Fruit fly (Drosophila melanogaster) whole organism: ENCODE data around the gene Ekar.

Experiments used
- CG8478 ChIP-seq: fragments of >200 bp; optimal IDR thresholded peaks from 2 replicates; lab custom pipeline; 2018; ENCODE audit warnings: inconsistent platforms
- Dll ChIP-seq: fragments of >200 bp; optimal IDR thresholded peaks from 2 replicates; lab custom pipeline; 2017
- EcR ChIP-seq, 2 experiments: fragments of >200 bp; optimal IDR thresholded peaks; 2 replicates each; lab custom pipeline; 2017; ENCODE audit warnings: missing biosample characterization in 2 of 2, missing genetic modification characterization in 2 of 2, missing genetic modification reagents in 2 of 2
- pan ChIP-seq: fragments of >200 bp; optimal IDR thresholded peaks from 2 replicates; lab custom pipeline; 2017
- psq ChIP-seq: fragments of >200 bp; optimal IDR thresholded peaks from 2 replicates; lab custom pipeline; 2017
- usp ChIP-seq: fragments of >200 bp; optimal IDR thresholded peaks from 2 replicates; lab custom pipeline; 2017; ENCODE audit warnings: missing biosample characterization, missing genetic modification characterization, mixed read lengths

DNA sequence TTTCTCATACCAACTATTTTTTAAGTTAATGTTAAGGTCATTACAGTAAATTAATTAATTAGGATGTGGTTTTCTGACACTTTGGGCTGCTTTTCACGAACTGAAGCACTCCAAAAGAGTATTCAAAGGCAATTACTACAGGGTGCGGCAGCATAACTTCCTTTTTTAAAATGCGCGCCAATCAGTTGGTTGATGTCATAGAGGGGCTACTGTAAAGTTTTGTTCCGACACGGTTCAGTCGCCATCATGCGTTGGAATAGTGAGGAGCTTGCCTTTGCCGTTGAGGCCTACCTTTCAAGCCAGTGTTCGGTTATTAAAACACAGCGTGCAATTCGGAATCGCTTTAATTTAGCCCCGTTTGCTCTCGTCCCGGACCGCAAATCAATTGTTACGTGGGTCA lies 1.0 kb upstream of the Ekar start:
- no peak for TF ChIP-seq psq (lab: Kevin White, UChicago)
- TF ChIP-seq pan: no peak
- no peak for TF ChIP-seq usp (GFP tag; lab: Kevin White, UChicago)
- no peak for TF ChIP-seq Dll (lab: Kevin White, UChicago)
- no peak for TF ChIP-seq EcR (GFP tag; optimal IDR thresholded peaks at IDR 0.05; lab: Kevin White, UChicago)
- TF ChIP-seq CG8478 (lab: Kevin White, UChicago): no peak
